Worm (Caenorhabditis elegans) whole organism, L3 larva: ENCODE results near the gene dnj-20.

ENCODE experiments used
- aly-2 ChIP-seq: fragments of 150-350 bp; optimal IDR thresholded peaks from 2 replicates; lab custom pipeline; 2014; ENCODE audit warnings: missing biosample characterization, missing genetic modification characterization
- ceh-82 ChIP-seq: fragments of 150-350 bp; optimal IDR thresholded peaks from 2 replicates; lab custom pipeline; 2014; ENCODE audit warnings: missing biosample characterization, missing genetic modification characterization
- elt-1 ChIP-seq: fragments of 150-350 bp; optimal IDR thresholded peaks from 2 replicates; lab custom pipeline; 2014; ENCODE audit warnings: missing biosample characterization, missing genetic modification characterization
- fos-1 ChIP-seq: fragments of 150-350 bp; optimal IDR thresholded peaks from 2 replicates; lab custom pipeline; 2014; ENCODE audit warnings: missing biosample characterization, missing genetic modification characterization

- no peak for TF ChIP-seq aly-2 (tag; lab: Kevin White, UChicago)
- no peak for TF ChIP-seq fos-1 (tag; lab: Kevin White, UChicago)
- TF ChIP-seq elt-1 (tag; lab: Kevin White, UChicago), result no peak
- no peak for TF ChIP-seq ceh-82 (tag; lab: Kevin White, UChicago)
Measured at ce11 chrII:9601069-9601468, 22.9 kb downstream of the dnj-20 start.
